Fruit fly (Drosophila melanogaster): ENCODE results near the gene Ogg1.

Ogg1 gene

DNA sequence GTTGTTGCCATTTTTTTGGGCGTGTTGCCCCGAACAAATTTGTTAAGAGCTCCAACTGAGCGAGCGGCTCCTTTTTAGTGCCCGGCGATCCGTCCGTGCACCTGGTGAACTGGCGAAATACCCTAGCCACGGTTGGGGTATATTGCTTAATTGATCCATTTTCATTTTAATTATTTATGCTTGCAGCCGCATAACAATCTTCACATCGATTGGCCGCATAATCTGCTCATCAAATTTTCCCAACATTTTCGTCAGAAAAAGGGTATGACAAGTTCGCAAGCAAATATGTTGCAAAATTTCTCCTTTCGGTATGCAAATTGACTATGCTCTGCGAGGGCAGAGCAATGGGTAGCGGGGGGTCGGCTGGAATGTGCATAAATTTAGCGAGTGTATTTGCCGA is 22.4 kb upstream of the Ogg1 start (continued):
- TF ChIP-seq CG6808 (GFP tag; optimal IDR thresholded peaks at IDR 0.05), result no peak
- peak; percentile 72 for TF ChIP-seq Hr39 (GFP tag; optimal IDR thresholded peaks at IDR 0.05)
- peak; percentile 56 for TF ChIP-seq Smox (GFP tag; optimal IDR thresholded peaks at IDR 0.05)
- TF ChIP-seq dac (GFP tag; optimal IDR thresholded peaks at IDR 0.05), result no peak
- no peak for TF ChIP-seq net (GFP tag; optimal IDR thresholded peaks at IDR 0.05)
- TF ChIP-seq dsx (GFP tag; optimal IDR thresholded peaks at IDR 0.05; ENCODE audit: poor library complexity, severe bottlenecking), result no peak
- peak; percentile 56 for TF ChIP-seq cyc (GFP tag; optimal IDR thresholded peaks at IDR 0.05)
- peak; percentile 3 for TF ChIP-seq CG3919 (GFP tag; optimal IDR thresholded peaks at IDR 0.05)
- peak; percentile 57 for TF ChIP-seq esn (GFP tag; optimal IDR thresholded peaks at IDR 0.05)

- TF ChIP-seq topi (GFP tag; optimal IDR thresholded peaks at IDR 0.05) (peak; percentile 10), Ets96B (tag; optimal IDR thresholded peaks at IDR 0.05) (peak; percentile 3), Hr39 (GFP tag; optimal IDR thresholded peaks at IDR 0.05) (peak; percentile 33), Sox102F (GFP tag; optimal IDR thresholded peaks at IDR 0.05) (no peak), CG34406 (GFP tag; optimal IDR thresholded peaks at IDR 0.05) (peak; percentile 14), CG11762 (GFP tag; optimal IDR thresholded peaks at IDR 0.05; ENCODE audit: insufficient read depth) (no peak), dsx (GFP tag; optimal IDR thresholded peaks at IDR 0.05; ENCODE audit: poor library complexity, severe bottlenecking) (no peak), Met (GFP tag; optimal IDR thresholded peaks at IDR 0.05) (peak; percentile 39), CG16779 (tag; optimal IDR thresholded peaks at IDR 0.05) (no peak), Eip75B (GFP tag; optimal IDR thresholded peaks at IDR 0.05) (peak; percentile 7), CG6163 (GFP tag; IDR thresholded peaks at IDR 0.05) (peak; percentile 54), cyc (GFP tag; optimal IDR thresholded peaks at IDR 0.05) (peak; percentile 39), Sox14 (GFP tag; optimal IDR thresholded peaks at IDR 0.05) (peak; percentile 10), Eip78C (GFP tag) (peak; percentile 71), CG31627 (GFP tag; optimal IDR thresholded peaks at IDR 0.05) (peak; percentile 35), svp (GFP tag) (peak; percentile 85), acj6 (GFP tag; optimal IDR thresholded peaks at IDR 0.05) (no peak), esn (GFP tag; optimal IDR thresholded peaks at IDR 0.05) (peak; percentile 50), Smox (GFP tag; optimal IDR thresholded peaks at IDR 0.05) (peak; percentile 21), lz (GFP tag; optimal IDR thresholded peaks at IDR 0.05) (peak; percentile 47)
These were observed 20.7 kb upstream of the Ogg1 start for dm6 chrX:8669434-8669833.

DNA sequence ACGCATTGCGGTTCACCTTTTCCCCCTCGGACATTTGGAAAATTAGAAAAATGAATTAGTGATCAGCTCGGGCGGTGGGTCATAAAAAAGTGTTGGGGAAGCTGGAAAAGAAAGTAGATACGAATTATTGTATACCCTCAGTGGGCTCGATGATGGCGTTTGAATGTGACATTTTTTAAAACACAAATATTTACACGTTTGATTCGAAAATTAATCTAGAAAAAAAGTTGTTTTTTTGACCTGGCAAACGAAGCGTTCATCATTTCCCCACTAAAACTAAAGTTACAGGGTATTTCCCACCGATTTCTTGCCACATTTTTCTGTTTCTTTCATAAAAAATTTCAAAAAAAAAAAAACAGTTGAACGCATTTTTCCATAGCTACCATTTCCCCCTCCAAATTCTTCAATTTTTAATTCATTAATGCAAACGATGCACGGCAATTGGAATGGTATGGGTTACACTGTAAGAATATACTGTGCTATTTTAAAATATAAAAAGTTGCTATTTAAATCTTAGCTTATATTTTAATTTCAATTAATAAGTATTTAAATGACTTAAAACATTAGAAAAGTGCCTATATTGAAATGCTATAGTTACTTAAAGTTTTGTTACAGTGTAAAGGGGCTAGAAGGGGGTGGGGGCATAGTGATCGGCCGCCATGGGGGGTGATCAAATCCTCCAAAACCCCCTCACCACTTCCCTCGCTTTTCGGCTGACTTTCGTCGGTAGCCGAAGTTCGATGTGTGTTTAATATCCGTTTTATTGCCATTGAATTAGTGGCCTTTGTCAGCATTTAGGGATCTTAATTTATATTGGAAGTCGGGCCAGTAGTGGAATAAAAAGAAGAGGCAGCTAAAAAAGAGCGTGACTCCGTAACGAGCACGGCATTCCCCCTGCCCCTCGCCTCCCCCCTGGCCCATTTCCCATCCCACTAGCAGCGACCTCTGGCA is 18.5 kb upstream of the Ogg1 start:
- no peak for TF ChIP-seq CG11762 (GFP tag; optimal IDR thresholded peaks at IDR 0.05; ENCODE audit: insufficient read depth)
- no peak for TF ChIP-seq CG16779 (tag; optimal IDR thresholded peaks at IDR 0.05)
- no peak for TF ChIP-seq CG11294 (GFP tag; IDR thresholded peaks at IDR 0.05)
- no peak for TF ChIP-seq dsx (GFP tag; optimal IDR thresholded peaks at IDR 0.05; ENCODE audit: poor library complexity, severe bottlenecking)
- no peak for TF ChIP-seq CG8632 (GFP tag; optimal IDR thresholded peaks at IDR 0.05)
- no peak for TF ChIP-seq CG10631 (GFP tag; optimal IDR thresholded peaks at IDR 0.05)
- no peak for TF ChIP-seq OdsH (GFP tag; optimal IDR thresholded peaks at IDR 0.05)
- TF ChIP-seq fd59A (GFP tag; optimal IDR thresholded peaks at IDR 0.05), result no peak
- TF ChIP-seq ss (GFP tag; optimal IDR thresholded peaks at IDR 0.05), result no peak
- no peak for TF ChIP-seq Eip93F (GFP tag; optimal IDR thresholded peaks at IDR 0.05)

DNA sequence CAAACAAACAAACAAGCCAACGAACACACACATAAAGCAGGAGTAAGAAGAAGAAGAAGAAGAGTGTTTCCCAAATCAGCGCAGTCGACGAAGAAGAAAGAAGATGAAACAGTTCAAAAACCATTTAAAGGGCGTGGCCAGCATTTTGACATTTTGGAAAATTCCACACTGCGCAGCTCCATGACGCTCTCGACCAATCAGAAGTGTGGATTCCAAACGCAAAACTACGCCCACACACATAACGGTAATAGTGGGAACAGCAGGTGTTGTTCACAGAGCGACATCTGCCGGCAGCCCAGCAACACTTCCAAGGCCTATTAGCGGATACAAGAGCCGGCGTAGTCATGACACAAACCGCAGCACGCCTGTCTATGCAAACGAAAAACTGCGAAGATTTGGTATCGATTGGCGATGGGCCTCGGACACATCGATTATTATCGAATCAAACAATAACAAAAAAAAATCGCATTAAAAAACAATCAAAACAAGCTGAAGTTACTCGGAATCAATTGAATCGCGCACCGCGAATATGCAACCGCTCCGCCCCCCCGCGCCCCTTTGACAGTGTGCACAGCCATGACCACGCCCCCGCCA is 13.4 kb upstream of the Ogg1 start, which contains the start of gene Rubicon:
TSS of gene Rubicon (plus strand) at position 433 of the 594 bp plus-strand sequence.
- TF ChIP-seq lz (GFP tag; optimal IDR thresholded peaks at IDR 0.05) (no peak), CG31627 (GFP tag; optimal IDR thresholded peaks at IDR 0.05) (no peak), CG3032 (tag; optimal IDR thresholded peaks at IDR 0.05) (peak; percentile 53), CG10631 (GFP tag; optimal IDR thresholded peaks at IDR 0.05) (no peak), CG7368 (GFP tag; optimal IDR thresholded peaks at IDR 0.05) (no peak), OdsH (GFP tag; optimal IDR thresholded peaks at IDR 0.05) (peak; percentile 4), acj6 (GFP tag; optimal IDR thresholded peaks at IDR 0.05) (no peak), CG10669 (GFP tag; optimal IDR thresholded peaks at IDR 0.05) (peak; percentile 60), Hr38 (GFP tag; optimal IDR thresholded peaks at IDR 0.05) (no peak), CG4318 (GFP tag; optimal IDR thresholded peaks at IDR 0.05) (no peak), Eip78C (GFP tag) (peak; percentile 19), Lpt (GFP tag; optimal IDR thresholded peaks at IDR 0.05) (no peak), Ets96B (tag; optimal IDR thresholded peaks at IDR 0.05) (peak; percentile 53), CG16779 (tag; optimal IDR thresholded peaks at IDR 0.05) (peak; percentile 64), fd59A (GFP tag; optimal IDR thresholded peaks at IDR 0.05) (peak; percentile 50), eg (GFP tag; IDR thresholded peaks at IDR 0.05) (peak; percentile 88), Sox14 (GFP tag; optimal IDR thresholded peaks at IDR 0.05) (peak; percentile 39), CG11294 (GFP tag; IDR thresholded peaks at IDR 0.05) (no peak), achi (GFP tag; optimal IDR thresholded peaks at IDR 0.05) (peak; percentile 4), topi (GFP tag; optimal IDR thresholded peaks at IDR 0.05) (no peak), salr (GFP tag; optimal IDR thresholded peaks at IDR 0.05) (peak in 1 of 2 experiments; percentile 66), CG6808 (GFP tag; optimal IDR thresholded peaks at IDR 0.05) (peak; percentile 75), Eip75B (GFP tag; optimal IDR thresholded peaks at IDR 0.05) (no peak), CG8319 (GFP tag; optimal IDR thresholded peaks at IDR 0.05) (no peak)

All from whole organism, prepupa.